Worm (Caenorhabditis elegans): ENCODE measurements around the gene atz-1.

DNA sequence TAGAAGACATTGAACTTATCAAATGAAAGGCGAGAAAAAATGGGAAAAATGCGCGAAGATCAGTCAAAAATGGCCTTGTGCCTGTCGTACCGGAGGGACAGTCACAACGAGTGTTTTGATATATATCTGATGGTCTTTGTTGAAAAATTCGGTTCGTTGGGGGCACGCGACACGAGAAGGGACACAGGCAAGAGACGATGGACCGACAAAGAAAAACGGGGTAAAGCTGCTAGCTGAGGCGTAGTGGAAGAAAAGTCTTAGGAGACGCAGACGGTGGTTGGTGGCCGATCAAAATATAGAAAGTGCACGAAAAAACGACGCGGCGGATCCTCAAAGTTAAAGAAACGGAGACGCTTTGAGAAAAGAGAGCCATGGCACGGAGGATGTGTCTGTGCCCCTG lies 40.7 kb downstream of the atz-1 start:
- no peak for TF ChIP-seq unc-130 (GFP tag; optimal IDR thresholded peaks at IDR 0.05)
- no peak for TF ChIP-seq sptf-2 (GFP tag; optimal IDR thresholded peaks at IDR 0.05)
- TF ChIP-seq hrde-1 (tag; optimal IDR thresholded peaks at IDR 0.05; ENCODE audit: borderline replicate concordance), result no peak
- no peak for TF ChIP-seq akir-1 (GFP tag; optimal IDR thresholded peaks at IDR 0.05)
- TF ChIP-seq zfh-2 (GFP tag; conservative IDR thresholded peaks at IDR 0.05), result peak; percentile 74
- no peak for TF ChIP-seq F37B4.10 (GFP tag; IDR thresholded peaks at IDR 0.05)
- TF ChIP-seq unc-62 (GFP tag; optimal IDR thresholded peaks at IDR 0.05), result no peak
- TF ChIP-seq aptf-3 (GFP tag; IDR thresholded peaks at IDR 0.05), result no peak
- no peak for TF ChIP-seq rec-8 (tag; optimal IDR thresholded peaks at IDR 0.05)
- TF ChIP-seq ztf-25 (GFP tag; IDR thresholded peaks at IDR 0.05), result no peak
- no peak for TF ChIP-seq ztf-3 (GFP tag; optimal IDR thresholded peaks at IDR 0.05)
- no peak for TF ChIP-seq dpl-1 (GFP tag; optimal IDR thresholded peaks at IDR 0.05)

Measured in whole organism, young adult.